Worm (Caenorhabditis elegans): Measurements from ENCODE around the gene K02F6.3.
"Not testable (repeated sequence)": the region's sequence is repeated elsewhere in the genome, so short reads cannot be mapped to it uniquely, and the experiment has no call there.

K02F6.3 gene

DNA sequence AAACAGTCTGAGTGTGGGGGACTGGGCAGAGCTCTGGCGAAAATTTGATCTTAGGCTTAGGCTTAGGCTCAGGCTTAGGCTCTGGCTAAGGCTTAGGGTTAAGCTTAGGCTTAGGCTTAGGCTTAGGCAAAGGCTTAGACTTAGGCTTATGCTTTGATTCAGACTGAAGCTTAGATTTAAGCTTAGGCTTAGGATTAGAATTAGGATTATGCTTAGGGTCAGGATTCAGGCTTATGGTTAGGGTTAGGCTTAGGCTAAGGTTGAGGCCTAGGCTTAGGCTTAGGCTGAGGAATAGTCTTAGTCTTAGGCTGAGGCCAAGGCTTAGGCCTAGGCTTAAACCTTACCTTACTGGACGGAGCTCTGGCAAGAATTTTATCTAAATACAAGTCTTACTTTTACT lies 19.1 kb upstream of the K02F6.3 start:
- no peak for TF ChIP-seq R02D3.7 (tag; optimal IDR thresholded peaks at IDR 0.05)
- no peak for TF ChIP-seq unc-62 (GFP tag; optimal IDR thresholded peaks at IDR 0.05)
- TF ChIP-seq mdl-1 (tag; optimal IDR thresholded peaks at IDR 0.05) = no peak
- no peak for TF ChIP-seq snpc-4 (tag; optimal IDR thresholded peaks at IDR 0.05)
- no peak for TF ChIP-seq dmd-4 (tag; optimal IDR thresholded peaks at IDR 0.05)
- TF ChIP-seq gmeb-1 (tag; optimal IDR thresholded peaks at IDR 0.05) = no peak
- no peak for TF ChIP-seq lin-39 (tag; optimal IDR thresholded peaks at IDR 0.05)
- no peak for TF ChIP-seq nhr-237 (tag; optimal IDR thresholded peaks at IDR 0.05)
- no peak for TF ChIP-seq Y55F3AM.14 (GFP tag; optimal IDR thresholded peaks at IDR 0.05)
- TF ChIP-seq nhr-129 (tag; optimal IDR thresholded peaks at IDR 0.05) = no peak
- no peak for TF ChIP-seq blmp-1 (tag; optimal IDR thresholded peaks at IDR 0.05; ENCODE audit: insufficient read depth)
- no peak for TF ChIP-seq lin-13 (GFP tag; optimal IDR thresholded peaks at IDR 0.05)
- TF ChIP-seq mab-5 (tag; optimal IDR thresholded peaks at IDR 0.05) = no peak
- no peak for TF ChIP-seq peb-1 (tag; optimal IDR thresholded peaks at IDR 0.05)
- TF ChIP-seq nhr-21 (tag; optimal IDR thresholded peaks at IDR 0.05) = no peak

DNA sequence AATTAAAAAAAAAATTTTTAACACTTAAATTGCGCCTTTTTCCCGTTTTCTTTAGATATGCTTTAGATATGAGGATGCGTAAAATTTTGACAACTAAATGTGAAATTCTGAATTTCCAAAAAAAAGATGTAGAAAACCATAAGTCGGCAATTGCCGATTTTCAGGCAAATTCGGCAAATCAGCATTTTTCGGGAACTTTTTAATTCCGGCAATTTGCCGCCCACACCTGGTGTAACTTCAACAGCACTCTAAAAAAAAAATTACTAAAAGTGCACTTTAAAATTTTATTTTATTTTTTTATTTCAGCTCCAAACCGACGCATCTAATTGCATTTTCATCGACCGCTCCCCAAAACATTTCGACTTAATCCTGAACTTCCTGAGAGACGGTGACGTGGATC lies 15.5 kb upstream of the K02F6.3 start, which contains the start of gene K02F6.6:
Gene K02F6.6 (plus strand): TSS at position 301 of the 400 bp plus-strand sequence.
- no peak for TF ChIP-seq mbf-1 (tag; optimal IDR thresholded peaks at IDR 0.05)
- TF ChIP-seq alr-1 (tag; optimal IDR thresholded peaks at IDR 0.05) = no peak
- TF ChIP-seq unc-55 (GFP tag; optimal IDR thresholded peaks at IDR 0.05) = no peak
- TF ChIP-seq ztf-11 (tag; optimal IDR thresholded peaks at IDR 0.05) = no peak
- no peak for TF ChIP-seq dmd-4 (tag; optimal IDR thresholded peaks at IDR 0.05)
- no peak for TF ChIP-seq nhr-6 (tag; optimal IDR thresholded peaks at IDR 0.05)
- no peak for TF ChIP-seq ceh-82 (tag; optimal IDR thresholded peaks at IDR 0.05)

DNA sequence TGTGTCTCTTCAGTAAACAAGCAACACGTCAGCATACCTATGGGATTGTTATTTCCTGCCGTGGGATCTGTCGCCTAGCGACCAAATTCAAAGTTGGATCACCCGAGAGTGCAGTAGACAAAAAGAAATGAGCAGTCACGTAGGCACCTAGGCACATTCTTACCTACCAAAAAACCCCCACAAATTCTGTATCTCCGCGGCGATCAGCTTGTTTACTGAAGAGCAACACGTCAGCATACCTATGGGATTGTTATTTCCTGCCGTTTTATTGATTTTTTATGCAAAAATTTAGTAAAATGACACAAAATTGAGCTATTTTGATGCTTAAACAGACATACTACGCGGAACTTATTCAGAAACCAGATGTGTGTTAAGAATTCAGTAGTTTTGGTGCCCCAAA lies 11.6 kb upstream of the K02F6.3 start, which contains the start of gene K02F6.5:
Gene K02F6.5 (plus strand): TSS at position 301 of the 400 bp plus-strand sequence.
- not testable (repeated sequence) for TF ChIP-seq ztf-4 (tag; optimal IDR thresholded peaks at IDR 0.05); unc-55 (GFP tag; optimal IDR thresholded peaks at IDR 0.05); blmp-1 (tag; optimal IDR thresholded peaks at IDR 0.05; ENCODE audit: insufficient read depth)

DNA sequence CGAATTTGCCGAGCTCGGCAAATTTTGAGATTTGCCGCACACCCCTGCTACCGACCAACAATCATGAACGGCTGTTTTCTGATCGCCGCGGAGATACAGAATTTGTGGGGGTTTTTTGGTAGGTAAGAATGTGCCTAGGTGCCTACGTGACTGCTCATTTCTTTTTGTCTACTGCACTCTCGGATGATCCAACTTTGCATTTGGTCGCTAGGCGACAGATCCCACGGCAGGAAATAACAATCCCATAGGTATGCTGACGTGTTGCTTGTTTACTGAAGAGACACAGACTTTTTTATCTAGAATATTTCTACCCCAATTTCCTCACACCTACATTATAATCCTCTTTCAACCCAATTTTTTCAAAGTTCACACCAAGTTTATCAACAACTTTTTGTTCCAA lies 11.1 kb upstream of the K02F6.3 start, which contains the start of gene K02F6.8:
Gene K02F6.8 (minus strand): TSS at position 101 of the 400 bp plus-strand sequence.
- TF ChIP-seq nhr-10, nhr-23, sem-4 (tag; optimal IDR thresholded peaks at IDR 0.05): not testable (repeated sequence)

DNA sequence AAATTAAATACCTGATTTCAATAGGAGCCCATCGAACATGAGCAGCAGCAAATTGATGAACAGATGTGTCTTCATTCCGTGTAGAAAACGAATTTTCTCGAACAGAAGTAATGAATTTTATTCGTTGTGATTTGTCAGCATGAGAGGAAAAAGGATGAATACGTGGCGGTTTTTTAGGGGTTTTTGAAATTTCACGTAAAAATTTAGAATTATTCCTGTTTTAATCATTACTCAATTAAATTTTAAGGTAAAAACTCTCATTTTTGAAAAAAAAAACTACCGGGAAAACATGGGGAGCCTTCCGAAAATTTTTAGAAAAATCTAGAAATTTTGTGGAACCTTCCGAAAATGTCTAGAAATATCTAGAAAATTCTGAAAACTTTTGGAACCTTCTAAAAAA lies 8.3 kb upstream of the K02F6.3 start, which contains the start of gene K02F6.7:
Gene K02F6.7 (minus strand): TSS at position 101 of the 400 bp plus-strand sequence.
- TF ChIP-seq unc-62 (GFP tag; optimal IDR thresholded peaks at IDR 0.05) (no peak), elt-1 (tag; optimal IDR thresholded peaks at IDR 0.05) (no peak), C34F6.9 (tag; optimal IDR thresholded peaks at IDR 0.05) (no peak), ama-1 (optimal IDR thresholded peaks at IDR 0.05) (no peak), ztf-11 (tag; optimal IDR thresholded peaks at IDR 0.05) (no peak), mdl-1 (tag; optimal IDR thresholded peaks at IDR 0.05) (no peak), mbf-1 (tag; optimal IDR thresholded peaks at IDR 0.05) (no peak), unc-55 (GFP tag; optimal IDR thresholded peaks at IDR 0.05) (no peak), nhr-129 (tag; optimal IDR thresholded peaks at IDR 0.05) (no peak), ceh-16 (tag; optimal IDR thresholded peaks at IDR 0.05) (no peak), R02D3.7 (tag; optimal IDR thresholded peaks at IDR 0.05) (no peak)

DNA sequence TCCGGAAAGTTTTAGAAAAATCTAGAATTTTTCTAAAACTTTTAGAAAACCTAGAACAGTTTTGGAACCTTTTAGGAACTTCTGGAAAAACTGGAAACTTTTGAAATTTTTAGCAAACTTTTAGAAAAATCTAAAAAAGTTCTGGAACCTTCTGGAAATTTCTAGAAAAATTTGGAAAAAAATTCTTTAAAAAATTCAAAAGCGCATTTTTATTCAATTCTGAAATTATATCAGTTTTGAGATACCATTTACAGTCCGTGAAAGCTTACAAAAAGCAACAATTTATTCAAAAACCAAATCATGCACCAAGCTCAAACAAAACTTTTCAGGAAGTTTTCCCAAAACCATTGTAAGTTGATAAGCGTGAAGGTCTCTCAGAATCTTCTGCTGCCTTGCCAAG lies 7.8 kb upstream of the K02F6.3 start, which contains the start of gene K02F6.4:
Gene K02F6.4 (plus strand): TSS at position 301 of the 400 bp plus-strand sequence.
- TF ChIP-seq crh-2 (tag; optimal IDR thresholded peaks at IDR 0.05) (no peak), sma-9 (GFP tag; optimal IDR thresholded peaks at IDR 0.05) (no peak), sma-9 (tag; optimal IDR thresholded peaks at IDR 0.05) (no peak), ztf-4 (tag; optimal IDR thresholded peaks at IDR 0.05) (no peak), dmd-4 (tag; optimal IDR thresholded peaks at IDR 0.05) (no peak), ceh-82 (tag; optimal IDR thresholded peaks at IDR 0.05) (no peak), sem-4 (tag; optimal IDR thresholded peaks at IDR 0.05) (no peak), nhr-6 (tag; optimal IDR thresholded peaks at IDR 0.05) (no peak), lsy-2 (tag; optimal IDR thresholded peaks at IDR 0.05) (no peak)
